Worm (Caenorhabditis elegans) whole organism, young adult: Measurements from ENCODE around the gene D1054.5.

Experiments used
- B0261.1 ChIP-seq: sonication (generic microtip); optimal IDR thresholded peaks from 2 replicates; lab custom pipeline; 2016; ENCODE audit warnings: mild to moderate bottlenecking, missing genetic modification characterization, moderate library complexity, missing compliant biosample characterization
- F49E8.2 ChIP-seq: sonication (generic microtip); optimal IDR thresholded peaks from 3 replicates; lab custom pipeline; 2017; ENCODE audit warnings: missing genetic modification characterization, mild to moderate bottlenecking, missing compliant biosample characterization, antibody characterized with exemption, moderate library complexity; ENCODE audit not compliant: insufficient read depth
- dpl-1 ChIP-seq: fragments of 150-350 bp; optimal IDR thresholded peaks from 2 replicates; lab custom pipeline; 2014; ENCODE audit warnings: missing biosample characterization, missing genetic modification reagents, missing genetic modification characterization
- nhr-90 ChIP-seq: sonication (generic microtip); optimal IDR thresholded peaks from 2 replicates; lab custom pipeline; 2016; ENCODE audit warnings: missing genotype, mild to moderate bottlenecking, missing genetic modification characterization, missing compliant biosample characterization
- pha-4 ChIP-seq: fragments of 150-350 bp; sonication (generic microtip); optimal IDR thresholded peaks from 2 replicates; lab custom pipeline; 2014; ENCODE audit warnings: missing biosample characterization, missing genetic modification reagents, missing genetic modification characterization
- rpc-1 ChIP-seq, 2 experiments: fragments of 150-350 bp in 1 of 2; sonication (generic microtip) in 1 of 2; optimal IDR thresholded peaks; 2 replicates each; lab custom pipeline; 2014 to 2018; ENCODE audit warnings: missing biosample characterization in 1 of 2, missing genetic modification characterization in 1 of 2, missing genetic modification reagents in 1 of 2, missing genotype in 1 of 2
- sea-2 ChIP-seq: fragments of 200-800 bp; sonication (Bioruptor generic); IDR thresholded peaks from 2 replicates; pipeline ENCODE4 v1.3.6; 2022; ENCODE audit warnings: missing genetic modification characterization, missing compliant biosample characterization
- unc-62 ChIP-seq: fragments of 150-350 bp; optimal IDR thresholded peaks from 2 replicates; lab custom pipeline; 2014; ENCODE audit warnings: missing biosample characterization, missing genetic modification reagents, missing genetic modification characterization

DNA sequence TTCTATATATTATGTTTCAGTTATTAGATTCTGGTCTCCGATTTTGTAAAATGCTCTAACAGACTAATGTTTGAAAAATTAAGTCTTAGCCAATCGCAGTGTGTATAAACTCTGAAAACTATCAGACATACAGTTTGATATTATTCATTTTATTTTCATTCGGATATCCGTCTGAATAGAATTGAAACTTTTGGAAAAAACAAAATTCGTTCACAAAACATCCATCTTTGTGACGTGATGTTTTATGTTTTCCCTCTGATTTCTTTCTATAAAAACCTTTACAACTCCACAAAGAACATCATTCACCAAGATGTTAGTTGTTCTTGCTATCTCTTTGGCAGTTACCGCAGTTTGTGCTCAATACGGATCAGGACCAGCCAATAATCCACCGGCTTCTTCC, 17.1 kb upstream of the D1054.5 start, which contains the start of gene ule-3:
- no peak for TF ChIP-seq F49E8.2 (tag; lab: Kevin White, UChicago)
- no peak for TF ChIP-seq unc-62 (GFP tag; lab: Kevin White, UChicago)
- TF ChIP-seq nhr-90 (tag; lab: Kevin White, UChicago), result no peak
- TF ChIP-seq B0261.1 (tag; lab: Kevin White, UChicago), result no peak
- TF ChIP-seq dpl-1 (GFP tag; lab: Kevin White, UChicago), result no peak
- TF ChIP-seq sea-2 (GFP tag; lab: Robert Waterston, UW), result no peak
- no peak for TF ChIP-seq pha-4
- no peak for TF ChIP-seq rpc-1 (optimal IDR thresholded peaks at IDR 0.05; lab: Kevin White, UChicago)
- TF ChIP-seq rpc-1 (tag; optimal IDR thresholded peaks at IDR 0.05; lab: Kevin White, UChicago), result no peak
